Worm (Caenorhabditis elegans): ENCODE data around the gene calf-1.

calf-1 gene

DNA sequence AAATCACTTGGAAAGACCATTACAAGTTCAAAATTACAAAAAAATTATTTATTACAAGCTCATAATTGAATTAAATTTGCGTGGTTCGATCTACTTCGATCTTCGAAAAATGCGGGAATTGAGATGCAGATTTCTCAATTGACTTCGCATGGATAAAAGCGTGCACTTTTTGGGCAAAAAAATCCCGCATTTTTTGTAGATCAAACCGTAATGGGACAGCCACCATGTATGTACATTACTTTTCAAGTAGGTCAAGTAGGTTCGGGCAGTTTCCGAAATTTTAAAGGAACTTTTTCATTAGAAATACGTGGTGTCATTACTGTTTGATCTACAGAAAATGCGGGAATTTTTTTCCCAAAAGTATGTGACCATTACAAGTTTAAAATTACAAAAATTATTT lies 18.6 kb upstream of the calf-1 start (continued):
- TF ChIP-seq nhr-102 (tag; optimal IDR thresholded peaks at IDR 0.05) (peak; percentile 50), vab-7 (GFP tag; IDR thresholded peaks at IDR 0.05) (no peak), lin-38 (GFP tag; IDR thresholded peaks at IDR 0.05) (peak; percentile 55), F44E2.7 (GFP tag; IDR thresholded peaks at IDR 0.05) (peak; percentile 57; the same call in 1 of the 2 replicates), ces-1 (GFP tag; optimal IDR thresholded peaks at IDR 0.05) (no peak), egl-27 (tag; optimal IDR thresholded peaks at IDR 0.05) (no peak), Y48G9A.11 (GFP tag; IDR thresholded peaks at IDR 0.05) (peak; percentile 68)

- no peak for TF ChIP-seq Y105C5A.15 (GFP tag; IDR thresholded peaks at IDR 0.05)
- TF ChIP-seq ceh-62 (tag; optimal IDR thresholded peaks at IDR 0.05) = no peak
- TF ChIP-seq mep-1 (tag; optimal IDR thresholded peaks at IDR 0.05) = peak; percentile 17
- no peak for TF ChIP-seq php-3 (GFP tag; IDR thresholded peaks at IDR 0.05)
- peak in 1 of 2 experiments; percentile 36 for TF ChIP-seq mdl-1 (tag; optimal IDR thresholded peaks at IDR 0.05)
- no peak for TF ChIP-seq arid-1 (GFP tag; conservative IDR thresholded peaks at IDR 0.05)
- TF ChIP-seq nhr-6 (tag; optimal IDR thresholded peaks at IDR 0.05) = no peak
- peak; percentile 65 for TF ChIP-seq dpl-1 (GFP tag; optimal IDR thresholded peaks at IDR 0.05)
- no peak for TF ChIP-seq lin-13 (GFP tag; optimal IDR thresholded peaks at IDR 0.05)
- no peak for TF ChIP-seq egl-27 (tag; optimal IDR thresholded peaks at IDR 0.05)
- peak; percentile 34; the same call in 1 of the 2 replicates for TF ChIP-seq dmd-6 (GFP tag; IDR thresholded peaks at IDR 0.05)
- TF ChIP-seq aha-1 (tag) = no peak
- no peak for TF ChIP-seq nhr-48 (tag; optimal IDR thresholded peaks at IDR 0.05)
- TF ChIP-seq F44E2.7 (GFP tag; IDR thresholded peaks at IDR 0.05) = 0 out of 2 replicates have a peak, but pooled peaks have one; percentile 65
- no peak for TF ChIP-seq ceh-82 (tag; optimal IDR thresholded peaks at IDR 0.05)
- no peak for TF ChIP-seq nhr-10 (tag; optimal IDR thresholded peaks at IDR 0.05)
- TF ChIP-seq ZK546.5 (tag; optimal IDR thresholded peaks at IDR 0.05) = no peak
- TF ChIP-seq hlh-30 (tag; optimal IDR thresholded peaks at IDR 0.05; ENCODE audit: insufficient read depth) = peak; percentile 35
- no peak for TF ChIP-seq zfp-2 (tag; optimal IDR thresholded peaks at IDR 0.05)
- TF ChIP-seq unc-130 (GFP tag; optimal IDR thresholded peaks at IDR 0.05) = no peak
- no peak for TF ChIP-seq nhr-41 (GFP tag; IDR thresholded peaks at IDR 0.05)
- TF ChIP-seq ceh-32 (tag; optimal IDR thresholded peaks at IDR 0.05; ENCODE audit: poor library complexity) = no peak
- TF ChIP-seq saeg-2 (GFP tag; IDR thresholded peaks at IDR 0.05) = no peak
- TF ChIP-seq F37D6.2 (tag; optimal IDR thresholded peaks at IDR 0.05) = no peak
- no peak for TF ChIP-seq T26A8.4 (GFP tag; IDR thresholded peaks at IDR 0.05)
- no peak for TF ChIP-seq attf-4 (tag; optimal IDR thresholded peaks at IDR 0.05)
- no peak for TF ChIP-seq pqm-1 (tag; optimal IDR thresholded peaks at IDR 0.05)
- no peak for TF ChIP-seq nhr-11 (tag; optimal IDR thresholded peaks at IDR 0.05)
- no peak for TF ChIP-seq hmg-1.1 (GFP tag; IDR thresholded peaks at IDR 0.05)
- no peak for TF ChIP-seq zip-2 (tag; optimal IDR thresholded peaks at IDR 0.05)
- TF ChIP-seq ceh-20 (GFP tag; IDR thresholded peaks at IDR 0.05) = no peak
- no peak for TF ChIP-seq D1046.2 (GFP tag; IDR thresholded peaks at IDR 0.05)
- no peak for TF ChIP-seq ztf-11 (tag; optimal IDR thresholded peaks at IDR 0.05)
- no peak for TF ChIP-seq daf-16 (GFP tag; optimal IDR thresholded peaks at IDR 0.05)
- no peak for TF ChIP-seq daf-16 (tag; optimal IDR thresholded peaks at IDR 0.05)
- TF ChIP-seq hif-1 (tag; optimal IDR thresholded peaks at IDR 0.05) = peak in 1 of 2 experiments; percentile 35
- no peak for TF ChIP-seq ceh-28 (tag; optimal IDR thresholded peaks at IDR 0.05)
- TF ChIP-seq daf-19 (GFP tag; conservative IDR thresholded peaks at IDR 0.05) = no peak
- TF ChIP-seq duxl-1 (tag; optimal IDR thresholded peaks at IDR 0.05; ENCODE audit: poor library complexity) = peak; percentile 3
- no peak for TF ChIP-seq unc-62 (GFP tag; optimal IDR thresholded peaks at IDR 0.05 in 1 of 2)
- no peak for TF ChIP-seq unc-62 (tag; optimal IDR thresholded peaks at IDR 0.05)
- no peak for TF ChIP-seq spr-1 (tag; optimal IDR thresholded peaks at IDR 0.05)
- TF ChIP-seq lin-39 (tag; optimal IDR thresholded peaks at IDR 0.05) = no peak
- TF ChIP-seq aly-2 (tag; optimal IDR thresholded peaks at IDR 0.05) = no peak
These were observed 14.7 kb upstream of the calf-1 start, which contains the start of gene B0250.5 for ce11 chrV:20493271-20494231. Gene B0250.5, plus strand, starts transcription at chrV:20493924.

Data from whole organism, L4 larva.